Fruit fly (Drosophila melanogaster) Kc167 (cell line): ENCODE data around the gene CG32313.

ENCODE experiments used
- h ChIP-seq: fragments of >200 bp; optimal IDR thresholded peaks from 3 replicates; lab custom pipeline; 2018; ENCODE audit warnings: missing external identifiers
- psq ChIP-seq: fragments of >200 bp; optimal IDR thresholded peaks from 2 replicates; lab custom pipeline; 2017; ENCODE audit warnings: missing external identifiers
- ttk ChIP-seq: sonication (Bioruptor generic); optimal IDR thresholded peaks from 2 replicates; lab custom pipeline; 2017; ENCODE audit warnings: missing external identifiers

dm6 chr3L:1546349-1547116 lies 990 bp upstream of the CG32313 start:
- TF ChIP-seq ttk (no peak), psq (lab: Kevin White, UChicago) (no peak), h (lab: Kevin White, UChicago) (no peak)
